Fruit fly (Drosophila melanogaster) whole organism, embryonic: Measurements from ENCODE around the gene Adat1.

ENCODE experiments used
- Aef1 ChIP-seq: fragments of 200-800 bp; sonication (Bioruptor generic); IDR thresholded peaks from 3 replicates; pipeline ENCODE4 v1.3.6; 2022; ENCODE audit warnings: missing biosample characterization, missing genetic modification characterization
- BtbVII ChIP-seq: fragments of 200-800 bp; sonication (Bioruptor generic); optimal IDR thresholded peaks from 3 replicates; lab custom pipeline; 2017; ENCODE audit warnings: missing biosample characterization, mild to moderate bottlenecking, missing genetic modification characterization
- C15 ChIP-seq: fragments of 200-800 bp; sonication (Bioruptor generic); IDR thresholded peaks from 3 replicates; pipeline ENCODE4 v1.3.6; 2022; ENCODE audit warnings: missing biosample characterization, missing genetic modification characterization
- CG10431 ChIP-seq: fragments of 200-800 bp; sonication (Bioruptor generic); optimal IDR thresholded peaks from 3 replicates; lab custom pipeline; 2018; ENCODE audit warnings: missing biosample characterization, mild to moderate bottlenecking, missing genetic modification characterization
- CG11504 ChIP-seq: fragments of 200-800 bp; sonication (Bioruptor generic); optimal IDR thresholded peaks from 3 replicates; lab custom pipeline; 2019; ENCODE audit warnings: missing biosample characterization, mild to moderate bottlenecking, missing genetic modification characterization, moderate library complexity
- CG11560 ChIP-seq: fragments of 200-800 bp; sonication (Bioruptor generic); IDR thresholded peaks from 3 replicates; pipeline ENCODE4 v1.3.6; 2022; ENCODE audit warnings: missing biosample characterization, missing genetic modification characterization
- CG11695 ChIP-seq: fragments of 200-800 bp; sonication (Bioruptor generic); IDR thresholded peaks from 3 replicates; pipeline ENCODE4 v1.3.6; 2022; ENCODE audit warnings: missing biosample characterization, missing genetic modification characterization
- CG1233 ChIP-seq: fragments of 200-800 bp; sonication (Bioruptor generic); optimal IDR thresholded peaks from 4 replicates; lab custom pipeline; 2018; ENCODE audit warnings: missing biosample characterization, mild to moderate bottlenecking, missing genetic modification characterization
- CG1529 ChIP-seq: fragments of 200-800 bp; sonication (Bioruptor generic); optimal IDR thresholded peaks from 3 replicates; lab custom pipeline; 2018; ENCODE audit warnings: missing biosample characterization, missing genetic modification characterization
- CG15479 ChIP-seq: fragments of 200-800 bp; sonication (Bioruptor generic); optimal IDR thresholded peaks from 3 replicates; lab custom pipeline; 2019; ENCODE audit warnings: missing biosample characterization, mild to moderate bottlenecking, missing genetic modification characterization, moderate library complexity
- CG16815 ChIP-seq: fragments of 200-800 bp; sonication (Bioruptor generic); optimal IDR thresholded peaks from 3 replicates; lab custom pipeline; 2017; ENCODE audit warnings: missing biosample characterization, mild to moderate bottlenecking, missing genetic modification characterization
- CG31365 ChIP-seq: fragments of 200-800 bp; sonication (Bioruptor generic); optimal IDR thresholded peaks from 2 replicates; lab custom pipeline; 2018; ENCODE audit warnings: missing biosample characterization, mild to moderate bottlenecking, missing genetic modification characterization
- CG34376 ChIP-seq: fragments of 200-800 bp; sonication (Bioruptor generic); optimal IDR thresholded peaks from 2 replicates; lab custom pipeline; 2018; ENCODE audit warnings: missing biosample characterization, mild to moderate bottlenecking, missing genetic modification characterization
- CG4282 ChIP-seq: fragments of 200-800 bp; sonication (Bioruptor generic); optimal IDR thresholded peaks from 2 replicates; lab custom pipeline; 2016; ENCODE audit warnings: missing biosample characterization, missing genetic modification characterization
- CG6654 ChIP-seq: fragments of 200-800 bp; sonication (Bioruptor generic); optimal IDR thresholded peaks from 2 replicates; lab custom pipeline; 2017; ENCODE audit warnings: missing biosample characterization, mild to moderate bottlenecking, missing genetic modification characterization
- CG7928 ChIP-seq: fragments of 200-800 bp; sonication (Bioruptor generic); optimal IDR thresholded peaks from 2 replicates; lab custom pipeline; 2017; ENCODE audit warnings: missing biosample characterization, mild to moderate bottlenecking, missing genetic modification characterization
- CG7987 ChIP-seq: fragments of 200-800 bp; sonication (Bioruptor generic); optimal IDR thresholded peaks from 2 replicates; lab custom pipeline; 2018; ENCODE audit warnings: missing biosample characterization, mild to moderate bottlenecking, missing genetic modification characterization, moderate library complexity
- CG8290 ChIP-seq, 3 experiments: fragments of 200-800 bp; sonication (Bioruptor generic); optimal IDR thresholded peaks; 2 replicates each; lab custom pipeline; 2016 to 2019; ENCODE audit warnings: missing biosample characterization in 3 of 3, missing genetic modification characterization in 3 of 3, mild to moderate bottlenecking in 2 of 3, moderate library complexity in 1 of 3
- CG9727 ChIP-seq: fragments of 200-800 bp; sonication (Bioruptor generic); optimal IDR thresholded peaks from 3 replicates; lab custom pipeline; 2017; ENCODE audit warnings: missing biosample characterization, mild to moderate bottlenecking, missing genetic modification characterization
- Deaf1 ChIP-seq: fragments of 200-800 bp; optimal IDR thresholded peaks from 3 replicates; lab custom pipeline; 2019; ENCODE audit warnings: missing biosample characterization, mild to moderate bottlenecking, missing genetic modification characterization, moderate library complexity
- Dll ChIP-seq: fragments of 200-800 bp; sonication (Bioruptor generic); IDR thresholded peaks from 4 replicates; pipeline ENCODE4 v1.3.6; 2022; ENCODE audit warnings: missing biosample characterization, missing genetic modification characterization; ENCODE audit not compliant: partially characterized antibody
- Drgx ChIP-seq: fragments of 200-800 bp; sonication (Bioruptor generic); IDR thresholded peaks from 2 replicates; pipeline ENCODE4 v1.3.6; 2022; ENCODE audit warnings: missing biosample characterization, missing genetic modification characterization
- HHEX ChIP-seq: fragments of 200-800 bp; sonication (Bioruptor generic); optimal IDR thresholded peaks from 3 replicates; lab custom pipeline; 2017; ENCODE audit warnings: missing biosample characterization, mild to moderate bottlenecking, missing genetic modification characterization, missing genetic modification reagents
- Nf-YC ChIP-seq: fragments of 200-800 bp; optimal IDR thresholded peaks from 3 replicates; lab custom pipeline; 2019; ENCODE audit warnings: missing biosample characterization, mild to moderate bottlenecking, missing genetic modification characterization, moderate library complexity
- NfI ChIP-seq: fragments of 200-800 bp; sonication (Bioruptor generic); optimal IDR thresholded peaks from 3 replicates; lab custom pipeline; 2018; ENCODE audit warnings: missing biosample characterization, mild to moderate bottlenecking, missing genetic modification characterization, moderate library complexity
- Oaz ChIP-seq: fragments of 200-800 bp; sonication (Bioruptor generic); IDR thresholded peaks from 2 replicates; pipeline ENCODE4 v1.3.6; 2022; ENCODE audit warnings: missing biosample characterization, missing genetic modification characterization
- Poxn ChIP-seq: fragments of 200-800 bp; sonication (Bioruptor generic); IDR thresholded peaks from 2 replicates; pipeline ENCODE4 v1.3.6; 2022; ENCODE audit warnings: missing biosample characterization, missing genetic modification characterization
- Vsx1 ChIP-seq: fragments of 200-800 bp; sonication (Bioruptor generic); optimal IDR thresholded peaks from 2 replicates; lab custom pipeline; 2017; ENCODE audit warnings: missing biosample characterization, mild to moderate bottlenecking, missing genetic modification characterization, missing genetic modification reagents
- amos ChIP-seq: fragments of 200-800 bp; sonication (Bioruptor generic); IDR thresholded peaks from 2 replicates; pipeline ENCODE4 v1.3.6; 2022; ENCODE audit warnings: missing biosample characterization, missing genetic modification characterization; ENCODE audit not compliant: partially characterized antibody
- ato ChIP-seq: fragments of 200-800 bp; sonication (Bioruptor generic); IDR thresholded peaks from 2 replicates; pipeline ENCODE4 v1.3.6; 2022; ENCODE audit warnings: missing biosample characterization, missing genetic modification characterization; ENCODE audit not compliant: partially characterized antibody
- crol ChIP-seq: fragments of 200-800 bp; sonication (Bioruptor generic); IDR thresholded peaks from 2 replicates; pipeline ENCODE4 v1.3.6; 2022; ENCODE audit warnings: missing biosample characterization, missing genetic modification characterization
- fd3F ChIP-seq: fragments of 200-800 bp; sonication (Bioruptor generic); optimal IDR thresholded peaks from 2 replicates; lab custom pipeline; 2018; ENCODE audit warnings: missing biosample characterization, mild to moderate bottlenecking, missing genetic modification characterization, moderate library complexity
- gsb-n ChIP-seq: fragments of 200-800 bp; sonication (Bioruptor generic); optimal IDR thresholded peaks from 3 replicates; lab custom pipeline; 2018; ENCODE audit warnings: missing biosample characterization, mild to moderate bottlenecking, missing genetic modification characterization
- jumu ChIP-seq: fragments of 200-800 bp; sonication (Bioruptor generic); optimal IDR thresholded peaks from 3 replicates; lab custom pipeline; 2016; ENCODE audit warnings: missing biosample characterization, missing genetic modification characterization
- knrl ChIP-seq: fragments of 200-800 bp; sonication (Bioruptor generic); IDR thresholded peaks from 3 replicates; pipeline ENCODE4 v1.3.6; 2022; ENCODE audit warnings: missing biosample characterization, missing genetic modification characterization; ENCODE audit not compliant: partially characterized antibody
- lbe ChIP-seq: fragments of 200-800 bp; sonication (Bioruptor generic); optimal IDR thresholded peaks from 2 replicates; lab custom pipeline; 2016; ENCODE audit warnings: missing biosample characterization, mild to moderate bottlenecking, missing genetic modification characterization
- lov ChIP-seq, 2 experiments: fragments of 200-800 bp in 1 of 2; fragments of >200 bp in 1 of 2; sonication (Bioruptor generic) in 1 of 2; IDR thresholded peaks in 1 of 2; optimal IDR thresholded peaks in 1 of 2; 2 replicates in 1 of 2; 3 replicates in 1 of 2; pipeline versions ENCODE4 v1.3.6 to Lab custom; 2017 to 2022; ENCODE audit warnings: missing biosample characterization in 1 of 2, missing genetic modification characterization in 1 of 2
- nau ChIP-seq: fragments of 200-800 bp; sonication (Bioruptor generic); optimal IDR thresholded peaks from 3 replicates; lab custom pipeline; 2017; ENCODE audit warnings: missing biosample characterization, mild to moderate bottlenecking, missing genetic modification characterization, missing genetic modification reagents
- schlank ChIP-seq: fragments of 200-800 bp; sonication (Bioruptor generic); optimal IDR thresholded peaks from 2 replicates; lab custom pipeline; 2018; ENCODE audit warnings: missing biosample characterization, mild to moderate bottlenecking, missing genetic modification characterization
- sens-2 ChIP-seq: fragments of 200-800 bp; sonication (Bioruptor generic); IDR thresholded peaks from 2 replicates; pipeline ENCODE4 v1.3.6; 2022; ENCODE audit warnings: missing biosample characterization, missing genetic modification characterization
- tap ChIP-seq: fragments of 200-800 bp; optimal IDR thresholded peaks from 3 replicates; lab custom pipeline; 2019; ENCODE audit warnings: missing biosample characterization, mild to moderate bottlenecking, missing genetic modification characterization, moderate library complexity
- tll ChIP-seq, 2 experiments: fragments of 200-800 bp in 1 of 2; fragments of >200 bp in 1 of 2; sonication (Bioruptor generic) in 1 of 2; optimal IDR thresholded peaks; 2 replicates each; lab custom pipeline; 2017 to 2019; ENCODE audit warnings: missing biosample characterization in 2 of 2, missing genetic modification characterization in 2 of 2, mild to moderate bottlenecking in 1 of 2, moderate library complexity in 1 of 2
- vvl ChIP-seq: fragments of 200-800 bp; sonication (Bioruptor generic); IDR thresholded peaks from 2 replicates; pipeline ENCODE4 v1.3.6; 2022; ENCODE audit warnings: missing biosample characterization, missing genetic modification characterization
- wdn ChIP-seq: fragments of 200-800 bp; sonication (Bioruptor generic); IDR thresholded peaks from 2 replicates; pipeline ENCODE4 v1.3.6; 2022; ENCODE audit warnings: missing biosample characterization, missing genetic modification characterization
- wek ChIP-seq: fragments of 200-800 bp; sonication (Bioruptor generic); optimal IDR thresholded peaks from 3 replicates; lab custom pipeline; 2018; ENCODE audit warnings: missing biosample characterization, mild to moderate bottlenecking, missing genetic modification characterization, moderate library complexity
- zf30C ChIP-seq: fragments of 200-800 bp; sonication (Bioruptor generic); optimal IDR thresholded peaks from 3 replicates; lab custom pipeline; 2018; ENCODE audit warnings: missing biosample characterization, mild to moderate bottlenecking, missing genetic modification characterization

Gene Adat1

DNA sequence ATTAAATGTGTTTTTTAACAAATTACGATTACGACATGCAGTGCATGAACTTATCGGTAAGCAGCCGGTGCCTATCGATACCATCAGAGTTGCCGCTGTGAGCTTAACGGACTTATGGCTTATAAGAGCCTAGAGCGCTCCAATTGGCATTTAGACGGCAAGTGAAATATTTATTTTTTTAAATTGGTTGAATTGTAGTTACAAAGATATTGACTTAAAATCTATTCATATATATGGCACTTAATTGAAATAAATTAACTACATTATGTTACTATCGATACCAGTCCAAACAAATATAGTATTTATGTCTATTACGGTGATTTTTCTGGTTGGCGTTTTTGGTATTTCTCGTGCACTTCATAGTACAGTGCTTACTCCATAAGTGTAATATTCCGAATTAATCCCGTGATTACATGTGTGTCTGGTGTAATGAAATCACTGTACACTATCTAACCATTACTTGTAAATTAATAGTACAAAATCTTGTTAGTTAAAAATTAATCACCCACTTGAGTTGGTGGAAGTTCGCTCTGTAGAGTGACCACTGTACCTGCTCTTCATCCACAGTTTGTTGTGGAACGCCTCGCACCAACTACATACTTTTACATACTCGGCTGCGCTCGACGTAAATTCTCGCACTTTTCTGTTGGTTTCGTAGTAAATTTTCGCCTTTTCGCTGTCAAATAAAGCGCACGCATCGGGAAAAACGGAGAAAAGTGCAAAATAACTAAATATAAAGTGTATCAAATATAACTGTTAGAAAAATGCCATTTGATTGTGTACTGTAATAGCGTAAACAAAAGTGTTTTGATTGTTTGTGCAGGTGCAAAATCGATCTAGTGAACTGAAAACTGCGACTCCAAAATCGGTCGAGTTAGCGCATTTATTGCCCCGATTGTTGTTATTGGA, 24.0 kb upstream of the Adat1 start, which contains the start of the genes mRpS23 and CenG1A (continued):
- TF ChIP-seq CG9727 (GFP tag; lab: Kevin White, UChicago) (peak; percentile 99), CG15479 (GFP tag; lab: Kevin White, UChicago) (peak; percentile 80), CG16815 (GFP tag; lab: Kevin White, UChicago) (peak; percentile 100), wdn (GFP tag; lab: Robert Waterston, UW) (peak; percentile 100), CG1529 (GFP tag; lab: Kevin White, UChicago) (peak; percentile 100), Drgx (GFP tag; lab: Robert Waterston, UW) (peak; percentile 100), crol (peak; percentile 93), CG11560 (tag; lab: Robert Waterston, UW) (peak; percentile 95), Aef1 (GFP tag; lab: Robert Waterston, UW) (peak; percentile 100), CG8290 (GFP tag; optimal IDR thresholded peaks at IDR 0.05; lab: Kevin White, UChicago) (peak; percentile 99), CG8290 (tag; optimal IDR thresholded peaks at IDR 0.05; lab: Kevin White, UChicago) (peak; percentile 98 to 100), jumu (GFP tag; lab: Kevin White, UChicago) (peak; percentile 100), CG7987 (GFP tag; lab: Kevin White, UChicago) (peak; percentile 99), sens-2 (GFP tag; lab: Robert Waterston, UW) (peak; percentile 100), CG10431 (peak; percentile 97), Vsx1 (GFP tag; lab: Kevin White, UChicago) (peak; percentile 99), vvl (peak; percentile 100), tap (tag; lab: Kevin White, UChicago) (peak; percentile 100), CG7928 (GFP tag; lab: Kevin White, UChicago) (peak; percentile 88), lov (optimal IDR thresholded peaks at IDR 0.05; lab: Kevin White, UChicago) (no peak), lov (GFP tag; IDR thresholded peaks at IDR 0.05; lab: Robert Waterston, UW) (peak; percentile 100), CG11504 (tag; lab: Kevin White, UChicago) (peak; percentile 99), lbe (GFP tag; lab: Kevin White, UChicago) (peak; percentile 99), Oaz (peak; percentile 100), knrl (GFP tag; lab: Robert Waterston, UW) (peak; percentile 87), amos (peak; percentile 64; the same call in 1 of the 2 replicates), CG4282 (GFP tag; lab: Kevin White, UChicago) (peak; percentile 99), CG6654 (GFP tag; lab: Kevin White, UChicago) (peak; percentile 95), fd3F (GFP tag; lab: Kevin White, UChicago) (peak; percentile 100), HHEX (GFP tag; lab: Kevin White, UChicago) (peak; percentile 100), wek (peak; percentile 99), nau (GFP tag; lab: Kevin White, UChicago) (peak; percentile 100), tll (GFP tag; optimal IDR thresholded peaks at IDR 0.05; lab: Kevin White, UChicago) (peak; percentile 53 to 80), CG34376 (GFP tag; lab: Kevin White, UChicago) (peak; percentile 99), CG1233 (GFP tag; lab: Kevin White, UChicago) (peak; percentile 100), BtbVII (peak; percentile 100), Dll (peak; percentile 93), CG11695 (GFP tag; lab: Robert Waterston, UW) (peak; percentile 100), Poxn (GFP tag; lab: Robert Waterston, UW) (peak; percentile 99), schlank (peak; percentile 100), Deaf1 (tag; lab: Kevin White, UChicago) (peak; percentile 91), CG31365 (peak; percentile 97), NfI (GFP tag; lab: Kevin White, UChicago) (peak; percentile 100), C15 (GFP tag; lab: Robert Waterston, UW) (peak; percentile 100), zf30C (peak; percentile 60), Nf-YC (tag; lab: Kevin White, UChicago) (peak; percentile 94), ato (GFP tag; lab: Robert Waterston, UW) (0 out of 2 replicates have a peak, but pooled peaks have one; percentile 33), gsb-n (tag; lab: Kevin White, UChicago) (peak; percentile 100)
